ENCODE assay signal across 2 fruit fly cellular contexts in genomic region chrX:16660632-16661031, dm6.
TF ChIP-seq lines count a peak whose summit lies in the region.

No protein-coding gene starts in this region.

- no peak for TF ChIP-seq CTCF in whole organism, embryonic (GFP tag; optimal IDR thresholded peaks at IDR 0.05; lab: Kevin White, UChicago)

TF ChIP-seq in whole organism, embryonic, 481 proteins besides CTCF, POLR2A, EP300 and RAD21:
- peak; percentile 53 for TF ChIP-seq sens (GFP tag; lab: Kevin White, UChicago)
- peak; percentile 22 for TF ChIP-seq dmrt11E (tag; optimal IDR thresholded peaks at IDR 0.05; lab: Kevin White, UChicago)
- TF ChIP-seq CG18764 (GFP tag; optimal IDR thresholded peaks at IDR 0.05; lab: Kevin White, UChicago) = no peak
- peak; percentile 5 for TF ChIP-seq CG33557 (GFP tag; optimal IDR thresholded peaks at IDR 0.05; lab: Kevin White, UChicago)
- TF ChIP-seq CG13894 (tag; optimal IDR thresholded peaks at IDR 0.05; lab: Kevin White, UChicago) = no peak
- TF ChIP-seq Xrp1 (GFP tag; IDR thresholded peaks at IDR 0.05; lab: Robert Waterston, UW) = 0 out of 2 replicates have a peak, but pooled peaks have one; percentile 8
- TF ChIP-seq CG12942 (GFP tag; optimal IDR thresholded peaks at IDR 0.05; lab: Kevin White, UChicago) = no peak
- no peak for TF ChIP-seq CG2889 (GFP tag; IDR thresholded peaks at IDR 0.05; lab: Robert Waterston, UW)
- peak; percentile 53 for TF ChIP-seq CG15696 (tag; optimal IDR thresholded peaks at IDR 0.05; lab: Kevin White, UChicago)

TF ChIP-seq in whole organism, prepupa, 60 proteins besides CTCF, POLR2A, EP300 and RAD21:
- TF ChIP-seq achi (GFP tag; optimal IDR thresholded peaks at IDR 0.05; lab: Kevin White, UChicago) (no peak), CG16779 (tag; optimal IDR thresholded peaks at IDR 0.05; lab: Kevin White, UChicago) (no peak), pdm3 (GFP tag; optimal IDR thresholded peaks at IDR 0.05; lab: Kevin White, UChicago) (no peak), dsx (GFP tag; optimal IDR thresholded peaks at IDR 0.05; lab: Kevin White, UChicago; ENCODE audit: poor library complexity, severe bottlenecking) (no peak), CG6808 (GFP tag; optimal IDR thresholded peaks at IDR 0.05; lab: Kevin White, UChicago) (no peak), CG34406 (GFP tag; optimal IDR thresholded peaks at IDR 0.05; lab: Kevin White, UChicago) (no peak), Sox14 (GFP tag; optimal IDR thresholded peaks at IDR 0.05; lab: Kevin White, UChicago) (no peak), fkh (GFP tag; optimal IDR thresholded peaks at IDR 0.05; lab: Kevin White, UChicago) (peak; percentile 17), esn (GFP tag; optimal IDR thresholded peaks at IDR 0.05; lab: Kevin White, UChicago) (no peak), CG31627 (GFP tag; optimal IDR thresholded peaks at IDR 0.05; lab: Kevin White, UChicago) (no peak), CG11294 (GFP tag; IDR thresholded peaks at IDR 0.05; lab: Robert Waterston, UW) (no peak), Eip78C (GFP tag; lab: Kevin White, UChicago) (peak; percentile 13), CG9139 (GFP tag; optimal IDR thresholded peaks at IDR 0.05; lab: Kevin White, UChicago) (no peak), Hr38 (GFP tag; optimal IDR thresholded peaks at IDR 0.05; lab: Kevin White, UChicago) (no peak)
